Worm (Caenorhabditis elegans): Measurements from ENCODE around the gene ooc-5.

The ooc-5 gene

ce11 chrII:9026348-9026747 is 33.4 kb downstream of the ooc-5 start:
- no peak for TF ChIP-seq ham-2 (GFP tag; optimal IDR thresholded peaks at IDR 0.05)
- TF ChIP-seq unc-62 (GFP tag; optimal IDR thresholded peaks at IDR 0.05) = no peak
- TF ChIP-seq nhr-2 (tag; optimal IDR thresholded peaks at IDR 0.05) = peak; percentile 44

ce11 chrII:9028096-9028495 is 35.1 kb downstream of the ooc-5 start:
- TF ChIP-seq nhr-237 (tag; optimal IDR thresholded peaks at IDR 0.05) = no peak
- no peak for TF ChIP-seq cnd-1 (tag; optimal IDR thresholded peaks at IDR 0.05)
- no peak for TF ChIP-seq ceh-83 (GFP tag; optimal IDR thresholded peaks at IDR 0.05)
- TF ChIP-seq mep-1 (tag; optimal IDR thresholded peaks at IDR 0.05) = no peak

ce11 chrII:9029218-9029672 is 36.3 kb downstream of the ooc-5 start, which contains the start of gene F37B12.1:
F37B12.1 (minus strand) TSS chrII:9029268.
- TF ChIP-seq M03D4.4 (tag; optimal IDR thresholded peaks at IDR 0.05) (no peak), cnd-1 (tag; optimal IDR thresholded peaks at IDR 0.05) (no peak), nhr-12 (tag; optimal IDR thresholded peaks at IDR 0.05) (no peak), mep-1 (tag; optimal IDR thresholded peaks at IDR 0.05) (no peak), hlh-1 (tag; optimal IDR thresholded peaks at IDR 0.05) (no peak), zip-8 (tag; optimal IDR thresholded peaks at IDR 0.05) (no peak), snpc-4 (tag; optimal IDR thresholded peaks at IDR 0.05) (no peak), tbx-8 (GFP tag; optimal IDR thresholded peaks at IDR 0.05) (no peak)

- TF ChIP-seq flh-1 (GFP tag; optimal IDR thresholded peaks at IDR 0.05) (no peak), nhr-76 (tag; optimal IDR thresholded peaks at IDR 0.05) (no peak)
These were observed 38.9 kb downstream of the ooc-5 start for ce11 chrII:9031891-9032290.

ce11 chrII:9033034-9033433 is 40.1 kb downstream of the ooc-5 start:
- TF ChIP-seq mep-1 (tag; optimal IDR thresholded peaks at IDR 0.05) = no peak
- TF ChIP-seq nhr-237 (tag; optimal IDR thresholded peaks at IDR 0.05) = no peak
- no peak for TF ChIP-seq nhr-2 (tag; optimal IDR thresholded peaks at IDR 0.05)
- no peak for TF ChIP-seq lin-32 (GFP tag; optimal IDR thresholded peaks at IDR 0.05)
- TF ChIP-seq pha-4 (tag; optimal IDR thresholded peaks at IDR 0.05) = no peak
- no peak for TF ChIP-seq lsy-2 (tag; optimal IDR thresholded peaks at IDR 0.05)
- TF ChIP-seq ceh-83 (GFP tag; optimal IDR thresholded peaks at IDR 0.05) = no peak
- TF ChIP-seq zip-8 (tag; optimal IDR thresholded peaks at IDR 0.05) = no peak
- TF ChIP-seq snpc-4 (tag; optimal IDR thresholded peaks at IDR 0.05) = no peak

- TF ChIP-seq sptf-1 (tag; optimal IDR thresholded peaks at IDR 0.05) (no peak), zip-8 (tag; optimal IDR thresholded peaks at IDR 0.05) (no peak), hlh-1 (tag; optimal IDR thresholded peaks at IDR 0.05) (no peak), sem-2 (GFP tag; optimal IDR thresholded peaks at IDR 0.05) (no peak), elt-3 (tag; optimal IDR thresholded peaks at IDR 0.05) (no peak)
These were observed 45.2 kb downstream of the ooc-5 start, which contains the start of gene gcs-1 for ce11 chrII:9038201-9038600. gcs-1 (minus strand) TSS chrII:9038301.

ce11 chrII:9038736-9039135 is 45.8 kb downstream of the ooc-5 start:
- no peak for TF ChIP-seq ceh-83 (GFP tag; optimal IDR thresholded peaks at IDR 0.05)
- TF ChIP-seq drap-1 (GFP tag; optimal IDR thresholded peaks at IDR 0.05) = no peak
- no peak for TF ChIP-seq snpc-4 (tag; optimal IDR thresholded peaks at IDR 0.05)
- TF ChIP-seq hlh-1 (tag; optimal IDR thresholded peaks at IDR 0.05) = no peak
- no peak for TF ChIP-seq unc-120 (tag; optimal IDR thresholded peaks at IDR 0.05; ENCODE audit: poor library complexity, severe bottlenecking)
- TF ChIP-seq ham-2 (GFP tag; optimal IDR thresholded peaks at IDR 0.05) = no peak
- TF ChIP-seq cnd-1 (tag; optimal IDR thresholded peaks at IDR 0.05) = no peak
- no peak for TF ChIP-seq bed-3 (GFP tag; optimal IDR thresholded peaks at IDR 0.05)
- no peak for TF ChIP-seq M03D4.4 (tag; optimal IDR thresholded peaks at IDR 0.05)
- no peak for TF ChIP-seq sem-2 (GFP tag; optimal IDR thresholded peaks at IDR 0.05)
- no peak for TF ChIP-seq ztf-11 (tag; optimal IDR thresholded peaks at IDR 0.05)
- no peak for TF ChIP-seq lin-13 (tag; optimal IDR thresholded peaks at IDR 0.05)
- TF ChIP-seq flh-1 (GFP tag; optimal IDR thresholded peaks at IDR 0.05) = no peak
- no peak for TF ChIP-seq sptf-1 (tag; optimal IDR thresholded peaks at IDR 0.05)
- TF ChIP-seq lsy-2 (tag; optimal IDR thresholded peaks at IDR 0.05) = no peak
- no peak for TF ChIP-seq lin-32 (GFP tag; optimal IDR thresholded peaks at IDR 0.05)
- TF ChIP-seq nhr-76 (tag; optimal IDR thresholded peaks at IDR 0.05) = no peak
- no peak for TF ChIP-seq ceh-39 (tag; optimal IDR thresholded peaks at IDR 0.05)
- TF ChIP-seq ces-1 (GFP tag; optimal IDR thresholded peaks at IDR 0.05) = no peak
- no peak for TF ChIP-seq elt-3 (tag; optimal IDR thresholded peaks at IDR 0.05)

All from whole organism, mixed stage, embryonic.